Worm (Caenorhabditis elegans) whole organism, young adult: Measurements from ENCODE around the gene F54F2.14.

Experiments
- F10E7.11 ChIP-seq: sonication (generic microtip); optimal IDR thresholded peaks from 2 replicates; lab custom pipeline; 2017; ENCODE audit warnings: mild to moderate bottlenecking, missing genetic modification characterization, moderate library complexity, missing compliant biosample characterization
- ceh-27 ChIP-seq: fragments of 200-800 bp; sonication (Bioruptor generic); optimal IDR thresholded peaks from 2 replicates; lab custom pipeline; 2018; ENCODE audit warnings: mild to moderate bottlenecking, missing genetic modification characterization, moderate library complexity, missing compliant biosample characterization
- dpl-1 ChIP-seq: fragments of 150-350 bp; optimal IDR thresholded peaks from 2 replicates; lab custom pipeline; 2014; ENCODE audit warnings: missing biosample characterization, missing genetic modification reagents, missing genetic modification characterization
- lin-35 ChIP-seq, 3 experiments: fragments of 150-350 bp in 2 of 3; sonication (generic microtip) in 1 of 3; optimal IDR thresholded peaks; 2 replicates each; lab custom pipeline; 2014 to 2018; ENCODE audit warnings: missing biosample characterization in 3 of 3, missing genetic modification characterization in 3 of 3, missing genetic modification reagents in 3 of 3
- lin-40 ChIP-seq: sonication (generic microtip); optimal IDR thresholded peaks from 2 replicates; lab custom pipeline; 2016; ENCODE audit warnings: missing genetic modification characterization, mild to moderate bottlenecking, missing compliant biosample characterization, missing genotype, missing genetic modification reagents
- madf-3 ChIP-seq: fragments of 200-800 bp; sonication (Bioruptor generic); IDR thresholded peaks from 2 replicates; pipeline ENCODE4 v1.3.6; 2022; ENCODE audit warnings: missing genetic modification reagents, missing genetic modification characterization, missing compliant biosample characterization
- mcd-1 ChIP-seq: fragments of 200-800 bp; sonication (Bioruptor generic); IDR thresholded peaks from 2 replicates; pipeline ENCODE4 v1.3.6; 2022; ENCODE audit warnings: missing genetic modification reagents, missing genetic modification characterization, missing compliant biosample characterization
- mel-28 ChIP-seq: sonication (generic microtip); optimal IDR thresholded peaks from 2 replicates; lab custom pipeline; 2016; ENCODE audit warnings: borderline replicate concordance, mild to moderate bottlenecking, missing genetic modification characterization, missing compliant biosample characterization
- nhr-80 ChIP-seq: sonication (generic microtip); optimal IDR thresholded peaks from 2 replicates; lab custom pipeline; 2016; ENCODE audit warnings: missing genetic modification characterization, missing compliant biosample characterization
- sptf-2 ChIP-seq: fragments of 200-800 bp; sonication (Bioruptor generic); optimal IDR thresholded peaks from 2 replicates; lab custom pipeline; 2018; ENCODE audit warnings: mild to moderate bottlenecking, missing genetic modification characterization, missing compliant biosample characterization
- unc-130 ChIP-seq: sonication (generic microtip); optimal IDR thresholded peaks from 2 replicates; lab custom pipeline; 2016; ENCODE audit warnings: missing genetic modification reagents, missing genetic modification characterization, missing compliant biosample characterization
- zim-3 ChIP-seq: sonication (generic microtip); optimal IDR thresholded peaks from 2 replicates; lab custom pipeline; 2017; ENCODE audit warnings: mild to moderate bottlenecking, missing genetic modification characterization, moderate library complexity, missing compliant biosample characterization
- ztf-18 ChIP-seq: sonication (generic microtip); optimal IDR thresholded peaks from 2 replicates; lab custom pipeline; 2016; ENCODE audit warnings: missing genotype, mild to moderate bottlenecking, missing genetic modification characterization, missing compliant biosample characterization

- TF ChIP-seq lin-40 (tag; lab: Kevin White, UChicago) (no peak), madf-3 (GFP tag; lab: Robert Waterston, UW) (no peak), mcd-1 (GFP tag; lab: Robert Waterston, UW) (no peak), lin-35 (GFP tag; optimal IDR thresholded peaks at IDR 0.05; lab: Kevin White, UChicago) (no peak), nhr-80 (peak; percentile 16), sptf-2 (GFP tag; lab: Kevin White, UChicago) (no peak), unc-130 (GFP tag; lab: Kevin White, UChicago) (no peak), ceh-27 (GFP tag; lab: Kevin White, UChicago) (no peak), dpl-1 (GFP tag; lab: Kevin White, UChicago) (no peak), mel-28 (no peak), ztf-18 (no peak), F10E7.11 (no peak), zim-3 (tag; lab: Kevin White, UChicago) (no peak)
Observed at ce11 chrIII:8762016-8762415, 29.3 kb upstream of the F54F2.14 start.
